Fruit fly (Drosophila melanogaster): ENCODE measurements around the gene CG12691.

- no peak for TF ChIP-seq psq (optimal IDR thresholded peaks at IDR 0.05)
- no peak for TF ChIP-seq usp (GFP tag; optimal IDR thresholded peaks at IDR 0.05)
- TF ChIP-seq CG8478 (optimal IDR thresholded peaks at IDR 0.05) = no peak
- no peak for TF ChIP-seq Dll (optimal IDR thresholded peaks at IDR 0.05)
- no peak for TF ChIP-seq pan (optimal IDR thresholded peaks at IDR 0.05)
Measured at dm6 chrX:4217294-4217693, 48.6 kb upstream of the CG12691 start, which contains the start of gene CG15571.
